Fruit fly (Drosophila melanogaster): ENCODE measurements around the gene CG9132.

DNA sequence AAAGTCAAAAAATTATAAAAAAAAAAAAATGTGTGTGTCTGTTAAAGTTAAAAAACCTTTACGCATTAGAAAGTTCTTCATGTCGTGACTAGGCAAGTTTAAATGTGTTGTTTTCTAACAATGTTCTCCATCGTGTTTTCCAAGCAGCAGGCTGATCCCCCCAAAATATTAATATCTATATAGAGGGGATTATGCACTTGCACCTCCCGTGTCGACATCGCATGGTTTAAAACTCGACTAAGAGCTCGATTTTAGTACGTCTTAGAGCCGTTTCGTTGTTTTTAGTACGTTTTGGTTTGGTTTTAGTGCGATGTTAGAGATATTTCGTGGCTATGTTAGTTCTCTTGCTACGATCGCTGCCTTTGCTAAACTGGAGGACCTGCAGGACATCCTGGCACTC is 47.4 kb downstream of the CG9132 start:
- TF ChIP-seq h (GFP tag; optimal IDR thresholded peaks at IDR 0.05) (no peak), pan (optimal IDR thresholded peaks at IDR 0.05) (no peak), Vsx2 (GFP tag; optimal IDR thresholded peaks at IDR 0.05; ENCODE audit: partially characterized antibody) (no peak)
